Worm (Caenorhabditis elegans) whole organism, L1 larva: Measurements from ENCODE around the gene ZC8.6.

Experiments
- C34B4.2 ChIP-seq: sonication (generic microtip); optimal IDR thresholded peaks from 2 replicates; lab custom pipeline; 2017; ENCODE audit warnings: mild to moderate bottlenecking, missing genetic modification characterization, missing compliant biosample characterization
- F16B12.6 ChIP-seq: fragments of 150-350 bp; optimal IDR thresholded peaks from 2 replicates; lab custom pipeline; 2014; ENCODE audit warnings: missing biosample characterization, missing genetic modification characterization
- alr-1 ChIP-seq: fragments of 200-800 bp; sonication (Bioruptor generic); optimal IDR thresholded peaks from 2 replicates; lab custom pipeline; 2018; ENCODE audit warnings: borderline replicate concordance, mild to moderate bottlenecking, missing genetic modification characterization, missing compliant biosample characterization
- blmp-1 ChIP-seq: fragments of 150-350 bp; optimal IDR thresholded peaks from 2 replicates; lab custom pipeline; 2014; ENCODE audit warnings: missing biosample characterization, missing genetic modification characterization
- ceh-63 ChIP-seq: fragments of 200-800 bp; sonication (Bioruptor generic); optimal IDR thresholded peaks from 2 replicates; lab custom pipeline; 2018; ENCODE audit warnings: mild to moderate bottlenecking, missing genetic modification characterization, missing compliant biosample characterization
- ceh-8 ChIP-seq: fragments of 200-800 bp; sonication (Bioruptor generic); optimal IDR thresholded peaks from 2 replicates; lab custom pipeline; 2018; ENCODE audit warnings: mild to moderate bottlenecking, missing genetic modification characterization, moderate library complexity, missing compliant biosample characterization
- ceh-82 ChIP-seq, 3 experiments: fragments of 150-350 bp in 1 of 3; sonication (generic microtip) in 2 of 3; optimal IDR thresholded peaks; 2 replicates each; lab custom pipeline; 2014 to 2017; ENCODE audit warnings: missing biosample characterization in 3 of 3, missing genetic modification characterization in 3 of 3
- ceh-88 ChIP-seq: fragments of 200-800 bp; sonication (Bioruptor generic); IDR thresholded peaks from 2 replicates; pipeline ENCODE4 v1.3.6; 2022; ENCODE audit warnings: missing genetic modification characterization, missing compliant biosample characterization
- ces-1 ChIP-seq: fragments of 150-350 bp; optimal IDR thresholded peaks from 2 replicates; lab custom pipeline; 2014; ENCODE audit warnings: missing biosample characterization, missing genetic modification reagents, missing genetic modification characterization
- dsc-1 ChIP-seq: sonication (generic microtip); optimal IDR thresholded peaks from 2 replicates; lab custom pipeline; 2016; ENCODE audit warnings: mild to moderate bottlenecking, missing genetic modification characterization, missing compliant biosample characterization
- efl-1 ChIP-seq, 4 experiments: fragments of 150-350 bp; optimal IDR thresholded peaks in 3 of 4; peaks in 1 of 4; 1 replicate in 1 of 4; 2 replicates in 3 of 4; lab custom pipeline; 2014; ENCODE audit warnings: missing biosample characterization in 2 of 4, missing genetic modification characterization in 2 of 4, missing genetic modification reagents in 2 of 4
- egl-13 ChIP-seq: sonication (generic microtip); optimal IDR thresholded peaks from 2 replicates; lab custom pipeline; 2016; ENCODE audit warnings: missing genotype, missing genetic modification reagents, missing genetic modification characterization, missing compliant biosample characterization
- fkh-10 ChIP-seq: sonication (generic microtip); optimal IDR thresholded peaks from 2 replicates; lab custom pipeline; 2017; ENCODE audit warnings: missing biosample characterization, missing genetic modification reagents, missing genetic modification characterization
- fkh-8 ChIP-seq: sonication (generic microtip); optimal IDR thresholded peaks from 2 replicates; lab custom pipeline; 2016; ENCODE audit warnings: mild to moderate bottlenecking, missing genetic modification characterization, missing compliant biosample characterization
- grh-1 ChIP-seq: fragments of 200-800 bp; sonication (Bioruptor generic); IDR thresholded peaks from 2 replicates; pipeline ENCODE4 v1.3.6; 2022; ENCODE audit warnings: missing genetic modification reagents, missing genetic modification characterization, missing compliant biosample characterization
- hlh-4 ChIP-seq: sonication (generic microtip); optimal IDR thresholded peaks from 2 replicates; lab custom pipeline; 2016; ENCODE audit warnings: mild to moderate bottlenecking, missing genetic modification characterization, missing compliant biosample characterization
- isw-1 ChIP-seq: fragments of 200-800 bp; sonication (Bioruptor generic); IDR thresholded peaks from 2 replicates; pipeline ENCODE4 v1.3.6; 2022; ENCODE audit warnings: missing genetic modification characterization, missing compliant biosample characterization
- lin-14 ChIP-seq: fragments of 200-800 bp; sonication (Bioruptor generic); optimal IDR thresholded peaks from 2 replicates; lab custom pipeline; 2018; ENCODE audit warnings: mild to moderate bottlenecking, missing genetic modification characterization, moderate library complexity, missing compliant biosample characterization
- lsy-2 ChIP-seq, 2 experiments: fragments of 150-350 bp; optimal IDR thresholded peaks; 2 replicates each; lab custom pipeline; 2014; ENCODE audit warnings: missing biosample characterization in 2 of 2, missing genetic modification characterization in 2 of 2
- mab-9 ChIP-seq: fragments of 200-800 bp; sonication (Bioruptor generic); IDR thresholded peaks from 2 replicates; pipeline ENCODE4 v1.3.6; 2022; ENCODE audit warnings: missing genetic modification reagents, missing genetic modification characterization, missing compliant biosample characterization
- mep-1 ChIP-seq: fragments of 150-350 bp; optimal IDR thresholded peaks from 2 replicates; lab custom pipeline; 2014; ENCODE audit warnings: missing biosample characterization, missing genetic modification characterization
- nhr-19 ChIP-seq: fragments of 200-800 bp; sonication (Bioruptor generic); conservative IDR thresholded peaks from 2 replicates; pipeline ENCODE4 v1.3.6; 2022; ENCODE audit warnings: missing genetic modification characterization, missing compliant biosample characterization
- nhr-47 ChIP-seq: sonication (generic microtip); optimal IDR thresholded peaks from 2 replicates; lab custom pipeline; 2016; ENCODE audit warnings: mild to moderate bottlenecking, missing genetic modification characterization, moderate library complexity, missing compliant biosample characterization
- nhr-71 ChIP-seq: sonication (generic microtip); optimal IDR thresholded peaks from 2 replicates; lab custom pipeline; 2016; ENCODE audit warnings: mild to moderate bottlenecking, missing genetic modification characterization, moderate library complexity, missing compliant biosample characterization
- nhr-76 ChIP-seq: sonication (generic microtip); optimal IDR thresholded peaks from 2 replicates; lab custom pipeline; 2017; ENCODE audit warnings: missing biosample characterization, missing genetic modification characterization
- pag-3 ChIP-seq: sonication (generic microtip); optimal IDR thresholded peaks from 2 replicates; lab custom pipeline; 2017; ENCODE audit warnings: missing genetic modification characterization, mild to moderate bottlenecking, missing compliant biosample characterization, antibody characterized with exemption, borderline replicate concordance; ENCODE audit not compliant: insufficient read depth
- pax-3 ChIP-seq: fragments of 200-800 bp; sonication (Bioruptor generic); optimal IDR thresholded peaks from 2 replicates; lab custom pipeline; 2018; ENCODE audit warnings: mild to moderate bottlenecking, missing genetic modification characterization, moderate library complexity, missing compliant biosample characterization
- pqm-1 ChIP-seq: sonication (generic microtip); optimal IDR thresholded peaks from 3 replicates; lab custom pipeline; 2017; ENCODE audit warnings: missing biosample characterization, missing genetic modification characterization
- snu-23 ChIP-seq: sonication (generic microtip); optimal IDR thresholded peaks from 2 replicates; lab custom pipeline; 2016; ENCODE audit warnings: missing genetic modification characterization, missing compliant biosample characterization
- sox-4 ChIP-seq: sonication (generic microtip); optimal IDR thresholded peaks from 2 replicates; lab custom pipeline; 2016; ENCODE audit warnings: missing genetic modification characterization, missing compliant biosample characterization
- sptf-1 ChIP-seq: fragments of 150-350 bp; optimal IDR thresholded peaks from 2 replicates; lab custom pipeline; 2014; ENCODE audit warnings: missing biosample characterization, missing genetic modification characterization
- swsn-7 ChIP-seq: sonication (generic microtip); optimal IDR thresholded peaks from 2 replicates; lab custom pipeline; 2016; ENCODE audit warnings: missing genetic modification characterization, missing compliant biosample characterization
- tbx-2 ChIP-seq: sonication (generic microtip); optimal IDR thresholded peaks from 2 replicates; lab custom pipeline; 2016; ENCODE audit warnings: missing genetic modification characterization, missing compliant biosample characterization
- tlp-1 ChIP-seq: fragments of 150-350 bp; optimal IDR thresholded peaks from 2 replicates; lab custom pipeline; 2014; ENCODE audit warnings: missing biosample characterization, missing genetic modification characterization
- unc-62 ChIP-seq: fragments of 150-350 bp; optimal IDR thresholded peaks from 2 replicates; lab custom pipeline; 2014; ENCODE audit warnings: missing biosample characterization, missing genetic modification reagents, missing genetic modification characterization
- unc-86 ChIP-seq: sonication (generic microtip); optimal IDR thresholded peaks from 2 replicates; lab custom pipeline; 2016; ENCODE audit warnings: missing genetic modification characterization, missing compliant biosample characterization
- unc-98 ChIP-seq: fragments of 200-800 bp; sonication (Bioruptor generic); IDR thresholded peaks from 2 replicates; pipeline ENCODE4 v1.3.6; 2022; ENCODE audit warnings: missing genetic modification characterization, missing compliant biosample characterization
- vab-15 ChIP-seq: sonication (generic microtip); optimal IDR thresholded peaks from 2 replicates; lab custom pipeline; 2017; ENCODE audit warnings: missing genotype, mild to moderate bottlenecking, missing genetic modification characterization, missing compliant biosample characterization
- xbp-1 ChIP-seq: sonication (generic microtip); optimal IDR thresholded peaks from 2 replicates; lab custom pipeline; 2016; ENCODE audit warnings: missing genetic modification characterization, missing compliant biosample characterization
- zag-1 ChIP-seq: fragments of 150-350 bp; optimal IDR thresholded peaks from 2 replicates; lab custom pipeline; 2014; ENCODE audit warnings: missing biosample characterization, missing genetic modification characterization
- zip-4 ChIP-seq: fragments of 200-800 bp; sonication (Bioruptor generic); optimal IDR thresholded peaks from 2 replicates; lab custom pipeline; 2018; ENCODE audit warnings: mild to moderate bottlenecking, missing genetic modification characterization, moderate library complexity, missing compliant biosample characterization
- ztf-11 ChIP-seq, 2 experiments: sonication (generic microtip); optimal IDR thresholded peaks; 2 replicates each; lab custom pipeline; 2016 to 2017; ENCODE audit warnings: missing genetic modification characterization in 2 of 2, missing biosample characterization in 1 of 2, missing compliant biosample characterization in 1 of 2
- ztf-4 ChIP-seq: fragments of 150-350 bp; optimal IDR thresholded peaks from 2 replicates; lab custom pipeline; 2014; ENCODE audit warnings: missing biosample characterization, missing genetic modification characterization

ZC8.6 gene

ce11 chrX:4992523-4992922 lies 4.9 kb downstream of the ZC8.6 start:
- TF ChIP-seq pag-3 (tag; lab: Kevin White, UChicago) (no peak), C34B4.2 (tag; lab: Kevin White, UChicago) (no peak), blmp-1 (no peak), sptf-1 (tag; lab: Kevin White, UChicago) (no peak)

ce11 chrX:4987617-4988016 lies 9.8 kb downstream of the ZC8.6 start:
- TF ChIP-seq ces-1 (GFP tag; lab: Kevin White, UChicago) (no peak), hlh-4 (no peak), pax-3 (tag; lab: Kevin White, UChicago) (no peak)

ce11 chrX:4986354-4986753 lies 11.0 kb downstream of the ZC8.6 start:
- TF ChIP-seq pqm-1 (tag; lab: Kevin White, UChicago) (no peak), alr-1 (tag; lab: Kevin White, UChicago) (no peak), F16B12.6 (no peak), tlp-1 (no peak), nhr-71 (tag; lab: Kevin White, UChicago) (no peak), unc-86 (tag; lab: Kevin White, UChicago) (no peak), unc-62 (GFP tag; lab: Kevin White, UChicago) (no peak), ceh-88 (GFP tag; lab: Robert Waterston, UW) (no peak), grh-1 (GFP tag; lab: Robert Waterston, UW) (no peak), mep-1 (no peak), C34B4.2 (tag; lab: Kevin White, UChicago) (no peak), zag-1 (tag; lab: Kevin White, UChicago) (no peak), dsc-1 (tag; lab: Kevin White, UChicago) (no peak), tbx-2 (tag; lab: Kevin White, UChicago) (no peak), sox-4 (no peak)
- TF ChIP-seq, all 84 proteins: peak for 0

- TF ChIP-seq mep-1 (peak; percentile 35), ceh-82 (tag; optimal IDR thresholded peaks at IDR 0.05; lab: Kevin White, UChicago) (peak in 2 of 3 experiments; percentile 58 to 66), ztf-4 (tag; lab: Kevin White, UChicago) (peak; percentile 33), fkh-8 (tag; lab: Kevin White, UChicago) (peak; percentile 84), unc-86 (tag; lab: Kevin White, UChicago) (peak; percentile 79), swsn-7 (tag; lab: Kevin White, UChicago) (peak; percentile 53), zip-4 (GFP tag; lab: Kevin White, UChicago) (peak; percentile 7), xbp-1 (tag; lab: Kevin White, UChicago) (peak; percentile 29), fkh-10 (GFP tag; lab: Kevin White, UChicago) (peak; percentile 34), lin-14 (GFP tag; lab: Kevin White, UChicago) (peak; percentile 94), lsy-2 (tag; optimal IDR thresholded peaks at IDR 0.05; lab: Kevin White, UChicago) (peak; percentile 8 to 33), ceh-63 (GFP tag; lab: Kevin White, UChicago) (no peak), alr-1 (tag; lab: Kevin White, UChicago) (no peak), ztf-11 (tag; optimal IDR thresholded peaks at IDR 0.05; lab: Kevin White, UChicago) (peak in 1 of 2 experiments; percentile 28), nhr-76 (tag; lab: Kevin White, UChicago) (no peak), unc-98 (0 out of 2 replicates have a peak, but pooled peaks have one; percentile 14), mab-9 (peak; percentile 46; the same call in 1 of the 2 replicates), egl-13 (no peak), vab-15 (tag; lab: Kevin White, UChicago) (peak; percentile 28), ceh-8 (peak; percentile 71), tbx-2 (tag; lab: Kevin White, UChicago) (peak; percentile 75), nhr-47 (peak; percentile 69), snu-23 (GFP tag; lab: Kevin White, UChicago) (peak; percentile 26), isw-1 (peak; percentile 25), nhr-71 (tag; lab: Kevin White, UChicago) (peak; percentile 68), ceh-88 (GFP tag; lab: Robert Waterston, UW) (no peak), efl-1 (optimal IDR thresholded peaks at IDR 0.05; lab: Kevin White, UChicago) (peak in 1 of 2 experiments; percentile 10), efl-1 (GFP tag; optimal IDR thresholded peaks at IDR 0.05 in 1 of 2; lab: Kevin White, UChicago) (no peak), nhr-19 (GFP tag; lab: Robert Waterston, UW) (peak; percentile 61), F16B12.6 (no peak)
- TF ChIP-seq, all 84 proteins: peak for 23
These were observed 15.3 kb downstream of the ZC8.6 start for ce11 chrX:4982009-4982625.
